Worm (Caenorhabditis elegans): ENCODE data around the gene cpr-1.

DNA sequence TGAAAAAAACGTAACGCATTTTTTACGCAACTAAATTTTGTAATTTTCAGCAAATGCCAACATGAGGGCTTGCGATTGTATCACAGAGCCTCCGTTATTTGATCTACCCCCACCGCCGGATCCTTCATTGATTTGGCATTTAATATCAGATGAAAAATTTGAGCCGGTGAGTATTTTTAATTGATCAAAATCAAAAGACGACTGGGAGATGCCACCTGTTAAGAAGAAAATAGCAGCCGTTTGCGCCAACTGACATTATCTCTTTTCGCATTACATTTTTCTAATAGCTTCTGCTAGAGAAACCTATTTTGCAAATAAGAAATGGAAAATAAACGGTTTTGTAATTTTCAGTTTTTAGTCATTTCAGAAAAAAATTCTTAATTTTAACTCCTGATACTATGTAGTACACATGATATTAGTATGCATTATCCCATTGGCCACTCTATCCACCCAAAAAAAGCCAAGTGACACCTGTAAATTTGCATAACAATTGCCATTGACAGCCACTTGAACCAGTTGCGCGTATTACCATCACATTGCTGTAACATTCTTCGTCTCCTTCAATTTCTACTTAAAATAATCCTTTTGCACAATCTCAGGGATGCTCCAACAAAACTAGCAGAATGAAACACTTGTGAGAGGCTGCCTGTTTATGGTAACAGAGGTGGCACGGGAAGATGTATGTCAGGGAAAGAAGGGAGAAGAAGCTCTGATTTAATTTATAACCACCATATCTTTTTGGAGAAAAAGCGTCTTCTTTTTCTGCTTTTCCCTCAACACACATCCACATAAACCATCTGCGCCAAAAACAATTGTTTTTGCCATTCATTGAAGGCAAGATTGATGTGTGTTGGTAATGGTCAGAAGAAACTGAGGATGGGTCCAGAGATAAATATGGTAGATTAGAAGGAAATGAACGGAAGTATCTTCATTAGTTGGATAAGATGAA, 16.7 kb upstream of the cpr-1 start, which contains the start of gene F58H1.5:
- no peak for TF ChIP-seq ref-1 (GFP tag; conservative IDR thresholded peaks at IDR 0.05)
- TF ChIP-seq ztf-23 (GFP tag; IDR thresholded peaks at IDR 0.05) = no peak

Data from whole organism, midembryonic.